Worm (Caenorhabditis elegans) whole organism, L4/young adult: ENCODE measurements around the gene lpr-7.

Source experiments
- W03F9.2 ChIP-seq: fragments of 150-350 bp; optimal IDR thresholded peaks from 2 replicates; lab custom pipeline; 2014; ENCODE audit warnings: missing biosample characterization, missing genetic modification characterization
- him-1 ChIP-seq: sonication (generic microtip); optimal IDR thresholded peaks from 2 replicates; lab custom pipeline; 2016; ENCODE audit warnings: missing genotype, missing genetic modification reagents, missing genetic modification characterization, missing compliant biosample characterization

DNA sequence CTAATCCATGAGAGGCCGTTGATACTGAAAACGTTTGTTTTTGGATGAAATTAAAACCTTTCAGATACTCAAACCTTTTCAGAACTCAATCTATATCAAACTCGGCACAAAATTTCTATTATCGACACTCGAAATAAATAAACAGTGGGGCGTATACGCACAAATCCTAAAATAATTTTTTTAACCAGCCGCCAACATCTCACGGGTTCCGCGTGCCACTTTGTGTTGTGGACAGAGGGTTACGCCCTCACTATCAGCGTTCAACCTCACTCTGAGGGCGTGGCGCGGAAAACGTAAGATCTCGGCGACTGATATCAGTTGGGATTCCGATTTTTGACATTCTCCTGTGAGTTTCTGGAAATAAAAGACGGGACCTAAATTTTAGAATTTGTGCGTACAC lies 25.4 kb downstream of the lpr-7 start:
- TF ChIP-seq him-1 (tag; lab: Kevin White, UChicago) (no peak), W03F9.2 (tag; lab: Kevin White, UChicago) (no peak)
